Worm (Caenorhabditis elegans) whole organism, mixed stage, embryonic: ENCODE results near the gene M04B2.2.

Source experiments
- ceh-43 ChIP-seq: fragments of 200-800 bp; sonication (Bioruptor generic); optimal IDR thresholded peaks from 2 replicates; lab custom pipeline; 2018; ENCODE audit warnings: mild to moderate bottlenecking, missing genetic modification characterization, moderate library complexity, missing compliant biosample characterization
- elt-1 ChIP-seq: sonication (generic microtip); optimal IDR thresholded peaks from 2 replicates; lab custom pipeline; 2017; ENCODE audit warnings: missing genetic modification characterization, mild to moderate bottlenecking, missing compliant biosample characterization, antibody characterized with exemption, moderate library complexity, borderline replicate concordance; ENCODE audit not compliant: insufficient read depth
- elt-3 ChIP-seq: fragments of 150-350 bp; optimal IDR thresholded peaks from 2 replicates; lab custom pipeline; 2014; ENCODE audit warnings: missing biosample characterization, missing genetic modification characterization
- lin-13 ChIP-seq: fragments of 150-350 bp; optimal IDR thresholded peaks from 2 replicates; lab custom pipeline; 2014; ENCODE audit warnings: missing biosample characterization, missing genetic modification characterization

ce11 chrIV:11491422-11491821 lies 36.4 kb upstream of the M04B2.2 start:
- TF ChIP-seq elt-3 (tag; lab: Kevin White, UChicago) (no peak), elt-1 (no peak), lin-13 (tag; lab: Kevin White, UChicago) (no peak), ceh-43 (GFP tag; lab: Kevin White, UChicago) (no peak)
